Worm (Caenorhabditis elegans) whole organism, early embryonic: ENCODE measurements around the gene hum-6.

Experiments
- B0310.2 ChIP-seq: sonication (generic microtip); optimal IDR thresholded peaks from 2 replicates; lab custom pipeline; 2016; ENCODE audit warnings: mild to moderate bottlenecking, missing genetic modification characterization, missing compliant biosample characterization
- F13C5.2 ChIP-seq: sonication (generic microtip); optimal IDR thresholded peaks from 2 replicates; lab custom pipeline; 2017; ENCODE audit warnings: mild to moderate bottlenecking, missing genetic modification characterization, inconsistent platforms, missing compliant biosample characterization
- aly-1 ChIP-seq: sonication (generic microtip); optimal IDR thresholded peaks from 2 replicates; lab custom pipeline; 2016; ENCODE audit warnings: missing genetic modification characterization, missing compliant biosample characterization
- ama-1 ChIP-seq: fragments of 150-350 bp; optimal IDR thresholded peaks from 2 replicates; lab custom pipeline; 2014
- ceh-13 ChIP-seq: fragments of 200-800 bp; sonication (Bioruptor generic); optimal IDR thresholded peaks from 2 replicates; lab custom pipeline; 2018; ENCODE audit warnings: mild to moderate bottlenecking, missing genetic modification characterization, missing compliant biosample characterization
- ceh-36 ChIP-seq: sonication (generic microtip); optimal IDR thresholded peaks from 2 replicates; lab custom pipeline; 2016; ENCODE audit warnings: missing genetic modification characterization, inconsistent platforms, missing compliant biosample characterization
- ets-7 ChIP-seq: sonication (generic microtip); optimal IDR thresholded peaks from 2 replicates; lab custom pipeline; 2016; ENCODE audit warnings: missing genotype, missing genetic modification characterization, missing compliant biosample characterization
- flt-1 ChIP-seq: fragments of 200-800 bp; sonication (Bioruptor generic); IDR thresholded peaks from 2 replicates; pipeline ENCODE4 v1.3.6; 2022; ENCODE audit warnings: missing genetic modification characterization, missing compliant biosample characterization
- hmbx-1 ChIP-seq: sonication (generic microtip); optimal IDR thresholded peaks from 2 replicates; lab custom pipeline; 2016; ENCODE audit warnings: mild to moderate bottlenecking, missing genetic modification characterization, missing compliant biosample characterization
- hmg-4 ChIP-seq: fragments of 200-800 bp; sonication (Bioruptor generic); optimal IDR thresholded peaks from 2 replicates; lab custom pipeline; 2018; ENCODE audit warnings: mild to moderate bottlenecking, missing genetic modification characterization, missing compliant biosample characterization
- hnd-1 ChIP-seq: sonication (generic microtip); optimal IDR thresholded peaks from 2 replicates; lab custom pipeline; 2016; ENCODE audit warnings: missing genetic modification characterization, missing compliant biosample characterization
- pes-1 ChIP-seq: fragments of 200-800 bp; sonication (Bioruptor generic); IDR thresholded peaks from 2 replicates; pipeline ENCODE4 v1.3.6; 2022; ENCODE audit warnings: missing genetic modification reagents, missing genetic modification characterization, missing compliant biosample characterization
- scrt-1 ChIP-seq: fragments of 200-800 bp; sonication (Bioruptor generic); IDR thresholded peaks from 2 replicates; pipeline ENCODE4 v1.3.6; 2022; ENCODE audit warnings: missing genetic modification characterization, missing compliant biosample characterization
- sea-1 ChIP-seq: fragments of 200-800 bp; sonication (Bioruptor generic); conservative IDR thresholded peaks from 2 replicates; pipeline ENCODE4 v1.3.6; 2022; ENCODE audit warnings: missing genetic modification characterization, missing compliant biosample characterization
- tbx-11 ChIP-seq: fragments of 200-800 bp; sonication (Bioruptor generic); IDR thresholded peaks from 2 replicates; pipeline ENCODE4 v1.3.6; 2022; ENCODE audit warnings: missing genetic modification characterization, missing compliant biosample characterization
- tbx-37 ChIP-seq: fragments of 200-800 bp; sonication (Bioruptor generic); conservative IDR thresholded peaks from 2 replicates; pipeline ENCODE4 v1.3.6; 2022; ENCODE audit warnings: missing genetic modification reagents, missing genetic modification characterization, missing compliant biosample characterization
- tra-4 ChIP-seq: sonication (generic microtip); optimal IDR thresholded peaks from 2 replicates; lab custom pipeline; 2017; ENCODE audit warnings: missing genetic modification characterization, missing compliant biosample characterization

hum-6 gene

DNA sequence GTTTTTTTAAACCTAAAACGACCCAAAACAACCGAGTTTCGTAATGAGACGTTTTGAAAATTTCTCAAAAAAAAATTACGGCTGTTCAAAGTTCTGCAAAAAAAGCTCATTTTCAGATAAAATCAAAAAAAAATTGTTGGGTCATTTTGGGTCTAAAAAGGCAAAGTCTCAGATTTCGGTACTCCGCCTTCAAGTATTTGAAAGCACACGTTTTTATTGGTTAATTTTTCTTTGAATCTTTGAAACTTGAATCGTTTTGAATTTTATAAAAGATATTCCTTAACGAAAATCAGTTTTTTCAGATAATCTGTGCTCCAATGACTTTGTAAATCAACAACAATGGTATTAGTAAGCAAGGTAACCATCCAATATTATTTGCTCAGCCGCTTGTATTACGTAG, at the start of gene hum-6:
TSS of gene hum-6 (plus strand) at position 301 of the 400 bp plus-strand sequence.
- TF ChIP-seq B0310.2 (tag; lab: Kevin White, UChicago) (no peak), F13C5.2 (tag; lab: Kevin White, UChicago) (no peak), ceh-13 (GFP tag; lab: Kevin White, UChicago) (no peak), tra-4 (tag; lab: Kevin White, UChicago) (no peak), pes-1 (GFP tag; lab: Robert Waterston, UW) (no peak), hnd-1 (tag; lab: Kevin White, UChicago) (no peak), scrt-1 (GFP tag; lab: Robert Waterston, UW) (no peak), ets-7 (no peak), hmg-4 (GFP tag; lab: Kevin White, UChicago) (no peak), aly-1 (tag; lab: Kevin White, UChicago) (no peak)

DNA sequence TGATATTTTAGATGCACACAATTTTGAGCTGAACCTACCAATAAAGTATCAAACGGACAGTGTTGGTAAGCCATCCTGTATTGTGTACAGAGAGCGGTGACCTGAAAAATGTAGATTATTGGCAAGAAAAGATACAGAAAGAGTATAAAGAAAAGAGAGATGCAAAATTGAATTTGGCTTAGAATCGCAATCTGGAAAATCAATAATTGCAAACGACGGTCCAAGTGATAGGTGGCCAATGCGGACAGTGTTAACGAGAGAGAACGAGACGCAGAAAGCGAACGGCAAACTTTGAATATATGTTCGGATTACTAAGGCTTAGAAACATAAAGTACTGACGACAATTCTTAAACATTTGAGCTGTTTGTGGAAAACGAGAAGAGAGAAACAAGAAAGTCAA, 44.9 kb upstream of the hum-6 start, which contains the start of gene crn-4:
TSS of gene crn-4 (minus strand) at position 101 of the 400 bp plus-strand sequence.
- TF ChIP-seq pes-1 (GFP tag; lab: Robert Waterston, UW), result no peak
- TF ChIP-seq tbx-37, result no peak
- no peak for TF ChIP-seq scrt-1 (GFP tag; lab: Robert Waterston, UW)
- no peak for TF ChIP-seq flt-1 (GFP tag; lab: Robert Waterston, UW)
- TF ChIP-seq sea-1 (GFP tag; lab: Robert Waterston, UW), result no peak
- no peak for TF ChIP-seq tbx-11
- no peak for TF ChIP-seq hmg-4 (GFP tag; lab: Kevin White, UChicago)
- TF ChIP-seq ceh-36 (tag; lab: Kevin White, UChicago), result no peak
- no peak for TF ChIP-seq ama-1 (lab: Kevin White, UChicago)
- no peak for TF ChIP-seq ets-7
- no peak for TF ChIP-seq tra-4 (tag; lab: Kevin White, UChicago)
- no peak for TF ChIP-seq B0310.2 (tag; lab: Kevin White, UChicago)
- TF ChIP-seq hnd-1 (tag; lab: Kevin White, UChicago), result no peak
- TF ChIP-seq aly-1 (tag; lab: Kevin White, UChicago), result no peak

DNA sequence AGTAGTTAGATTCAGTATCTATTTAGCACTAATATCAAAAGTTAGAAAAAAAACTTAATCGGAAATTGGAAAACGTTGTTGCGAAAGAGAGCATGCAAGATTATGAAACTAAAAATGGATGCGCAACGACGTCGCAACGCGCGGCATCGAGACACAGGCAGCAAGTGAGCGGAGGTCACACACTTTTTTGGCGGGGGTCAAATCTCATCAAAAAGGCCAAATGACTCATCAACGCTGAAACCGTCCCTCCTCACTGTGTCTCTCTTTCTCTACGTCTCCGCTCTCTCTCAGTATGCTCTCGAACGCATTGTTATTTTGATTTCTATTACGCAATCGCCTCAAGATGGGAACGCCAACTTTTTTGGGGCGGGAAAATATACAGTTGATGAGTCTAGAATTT, 44.5 kb upstream of the hum-6 start:
- no peak for TF ChIP-seq hmg-4 (GFP tag; lab: Kevin White, UChicago)
- TF ChIP-seq sea-1 (GFP tag; lab: Robert Waterston, UW), result no peak
- no peak for TF ChIP-seq hmbx-1 (tag; lab: Kevin White, UChicago)
- no peak for TF ChIP-seq ceh-13 (GFP tag; lab: Kevin White, UChicago)
- no peak for TF ChIP-seq F13C5.2 (tag; lab: Kevin White, UChicago)

DNA sequence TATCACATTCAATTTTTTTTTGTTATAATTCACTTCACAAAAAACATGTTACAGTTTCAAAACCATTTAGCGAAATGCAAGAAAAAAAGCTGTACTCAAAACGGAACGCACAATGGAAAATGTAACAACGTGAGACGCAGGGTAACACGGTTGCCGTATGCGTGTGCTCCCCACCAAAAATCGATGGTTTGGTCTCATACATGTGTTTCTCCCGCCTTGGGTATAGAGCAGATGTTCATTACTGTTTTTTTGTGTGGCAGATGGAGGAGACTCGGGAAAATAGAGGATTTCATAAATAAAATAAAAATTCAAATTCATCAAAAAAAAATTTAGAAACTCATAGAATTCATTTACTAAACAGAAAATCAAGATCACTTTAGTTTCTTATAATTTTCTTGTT, 41.9 kb upstream of the hum-6 start, which contains the start of gene AH9.3:
TSS of gene AH9.3 (minus strand) at position 101 of the 400 bp plus-strand sequence.
- no peak for TF ChIP-seq hnd-1 (tag; lab: Kevin White, UChicago)
- TF ChIP-seq tbx-37, result no peak
- TF ChIP-seq ceh-13 (GFP tag; lab: Kevin White, UChicago), result no peak
- no peak for TF ChIP-seq tra-4 (tag; lab: Kevin White, UChicago)
- TF ChIP-seq aly-1 (tag; lab: Kevin White, UChicago), result no peak
- no peak for TF ChIP-seq sea-1 (GFP tag; lab: Robert Waterston, UW)
- no peak for TF ChIP-seq tbx-11
- no peak for TF ChIP-seq ets-7
- TF ChIP-seq hmbx-1 (tag; lab: Kevin White, UChicago), result no peak
- no peak for TF ChIP-seq ama-1 (lab: Kevin White, UChicago)
- no peak for TF ChIP-seq B0310.2 (tag; lab: Kevin White, UChicago)
- no peak for TF ChIP-seq pes-1 (GFP tag; lab: Robert Waterston, UW)
- no peak for TF ChIP-seq F13C5.2 (tag; lab: Kevin White, UChicago)
- TF ChIP-seq hmg-4 (GFP tag; lab: Kevin White, UChicago), result no peak
- no peak for TF ChIP-seq ceh-36 (tag; lab: Kevin White, UChicago)
- TF ChIP-seq flt-1 (GFP tag; lab: Robert Waterston, UW), result no peak
- TF ChIP-seq scrt-1 (GFP tag; lab: Robert Waterston, UW), result no peak

DNA sequence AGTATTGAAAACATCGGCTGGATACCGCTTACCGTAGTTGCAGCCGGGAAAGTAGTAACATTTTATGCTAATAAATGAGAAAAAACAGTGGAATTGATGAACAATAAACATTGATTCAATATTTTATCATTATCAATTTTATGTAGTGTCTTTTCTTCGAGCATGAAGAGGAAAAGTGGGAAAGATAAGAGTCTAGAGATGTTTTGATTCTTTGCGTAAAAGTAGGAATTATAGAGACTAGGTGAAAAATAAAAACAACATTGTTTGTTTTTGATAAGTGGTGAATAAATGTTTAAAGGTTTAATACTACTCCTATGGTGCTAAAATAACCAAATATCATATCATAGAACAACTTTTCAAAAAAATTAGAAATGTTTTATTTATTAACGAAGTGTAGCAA, 40.5 kb upstream of the hum-6 start:
- TF ChIP-seq sea-1 (GFP tag; lab: Robert Waterston, UW) (no peak), pes-1 (GFP tag; lab: Robert Waterston, UW) (no peak), hnd-1 (tag; lab: Kevin White, UChicago) (no peak), B0310.2 (tag; lab: Kevin White, UChicago) (no peak), scrt-1 (GFP tag; lab: Robert Waterston, UW) (no peak), tra-4 (tag; lab: Kevin White, UChicago) (no peak), F13C5.2 (tag; lab: Kevin White, UChicago) (no peak), flt-1 (GFP tag; lab: Robert Waterston, UW) (no peak), hmg-4 (GFP tag; lab: Kevin White, UChicago) (no peak), hmbx-1 (tag; lab: Kevin White, UChicago) (no peak), ceh-13 (GFP tag; lab: Kevin White, UChicago) (no peak), tbx-11 (no peak), tbx-37 (no peak), ets-7 (no peak), aly-1 (tag; lab: Kevin White, UChicago) (no peak), ama-1 (lab: Kevin White, UChicago) (no peak), ceh-36 (tag; lab: Kevin White, UChicago) (no peak)

DNA sequence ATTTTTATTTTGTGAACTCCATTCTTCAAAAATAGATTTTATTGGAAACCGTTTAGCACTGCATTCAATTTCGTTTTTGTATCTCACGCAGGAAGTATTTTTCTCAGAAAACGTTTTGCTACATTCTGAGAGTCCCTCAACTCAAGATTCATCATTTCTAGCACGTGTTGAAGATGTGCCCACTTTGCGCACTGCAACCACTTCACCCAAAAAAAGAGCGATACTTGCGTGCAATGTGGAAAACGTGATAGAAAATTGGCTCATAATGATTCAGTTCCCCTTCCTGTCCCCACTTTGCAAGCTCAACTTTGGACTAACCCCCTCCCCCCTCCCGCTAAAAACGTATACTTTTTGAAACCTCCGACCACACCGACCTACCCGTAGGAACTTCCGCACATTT, 37.8 kb upstream of the hum-6 start:
- TF ChIP-seq hnd-1 (tag; lab: Kevin White, UChicago) (no peak), pes-1 (GFP tag; lab: Robert Waterston, UW) (no peak), B0310.2 (tag; lab: Kevin White, UChicago) (no peak), tbx-11 (no peak), ceh-36 (tag; lab: Kevin White, UChicago) (no peak), ama-1 (lab: Kevin White, UChicago) (no peak), tra-4 (tag; lab: Kevin White, UChicago) (no peak)

DNA sequence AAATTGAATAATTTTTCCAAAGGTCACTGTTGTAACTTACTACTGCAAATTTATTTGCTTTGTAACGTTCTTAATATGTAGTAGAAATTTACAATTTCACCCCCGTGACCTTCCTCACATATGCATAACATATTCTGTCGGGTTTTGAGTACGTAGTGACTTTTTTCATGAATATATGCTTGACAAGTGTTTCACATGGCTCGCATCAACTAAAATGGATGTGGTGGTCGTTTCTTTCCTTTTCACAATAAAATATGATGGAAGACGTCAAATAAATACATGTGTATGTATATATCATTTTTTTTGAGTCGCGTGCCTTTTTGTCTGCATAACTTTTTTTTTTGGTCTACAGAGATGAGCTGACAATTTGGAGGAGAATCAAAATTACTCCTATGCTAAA, 36.5 kb upstream of the hum-6 start:
- TF ChIP-seq ets-7 (no peak), pes-1 (GFP tag; lab: Robert Waterston, UW) (no peak), ceh-36 (tag; lab: Kevin White, UChicago) (no peak), F13C5.2 (tag; lab: Kevin White, UChicago) (no peak), hnd-1 (tag; lab: Kevin White, UChicago) (no peak), hmbx-1 (tag; lab: Kevin White, UChicago) (no peak), tbx-37 (no peak), flt-1 (GFP tag; lab: Robert Waterston, UW) (no peak), tra-4 (tag; lab: Kevin White, UChicago) (no peak), tbx-11 (no peak), B0310.2 (tag; lab: Kevin White, UChicago) (no peak), ceh-13 (GFP tag; lab: Kevin White, UChicago) (no peak), ama-1 (lab: Kevin White, UChicago) (no peak), sea-1 (GFP tag; lab: Robert Waterston, UW) (no peak), scrt-1 (GFP tag; lab: Robert Waterston, UW) (no peak), aly-1 (tag; lab: Kevin White, UChicago) (no peak), hmg-4 (GFP tag; lab: Kevin White, UChicago) (no peak)
